Worm (Caenorhabditis elegans): ENCODE data around the gene nas-17.

- TF ChIP-seq tbx-2 (tag; optimal IDR thresholded peaks at IDR 0.05) (peak; percentile 39), tbx-7 (tag; optimal IDR thresholded peaks at IDR 0.05) (no peak), elt-2 (tag; optimal IDR thresholded peaks at IDR 0.05) (no peak), pha-4 (tag; optimal IDR thresholded peaks at IDR 0.05) (no peak), pat-9 (tag; optimal IDR thresholded peaks at IDR 0.05) (no peak), Y22D7AL.16 (tag; optimal IDR thresholded peaks at IDR 0.05) (no peak), pqm-1 (tag; optimal IDR thresholded peaks at IDR 0.05) (no peak), ceh-22 (tag; optimal IDR thresholded peaks at IDR 0.05) (no peak), che-1 (tag; optimal IDR thresholded peaks at IDR 0.05) (no peak)
Observed at ce11 chrV:11445375-11445774, 46.7 kb downstream of the nas-17 start.

Measured in whole organism, late embryonic.